Worm (Caenorhabditis elegans): ENCODE data around the gene F10E9.2.
"Not testable (repeated sequence)": the region's sequence is repeated elsewhere in the genome, so short reads cannot be mapped to it uniquely, and the experiment has no call there.

DNA sequence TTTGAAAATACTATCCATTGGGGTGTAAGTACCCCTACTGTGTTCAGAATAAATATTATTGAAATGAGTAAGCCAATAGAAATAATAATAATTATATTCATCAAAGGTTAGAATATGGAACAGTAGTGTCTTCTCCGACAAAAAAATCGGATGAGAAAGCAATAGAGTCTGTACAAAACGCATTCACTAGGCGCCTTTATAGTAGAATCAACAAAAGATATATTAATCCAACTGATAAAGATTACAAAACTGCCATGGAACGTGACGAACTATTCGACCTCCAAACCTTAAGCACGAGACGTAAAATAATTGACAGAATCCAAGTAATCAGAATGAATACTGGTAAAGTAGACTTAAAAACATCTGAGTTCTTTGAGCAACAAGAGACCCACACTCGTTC, 35.3 kb downstream of the F10E9.2 start, which contains the start of gene clc-29:
- TF ChIP-seq ama-1 (optimal IDR thresholded peaks at IDR 0.05); B0310.2 (tag; optimal IDR thresholded peaks at IDR 0.05); aly-1 (tag; optimal IDR thresholded peaks at IDR 0.05); ets-7 (tag; optimal IDR thresholded peaks at IDR 0.05); hmg-4 (GFP tag; optimal IDR thresholded peaks at IDR 0.05); hmbx-1 (tag; optimal IDR thresholded peaks at IDR 0.05); F13C5.2 (tag; optimal IDR thresholded peaks at IDR 0.05); hnd-1 (tag; optimal IDR thresholded peaks at IDR 0.05); pes-1 (GFP tag; IDR thresholded peaks at IDR 0.05); flt-1 (GFP tag; IDR thresholded peaks at IDR 0.05): not testable (repeated sequence)
